Fruit fly (Drosophila melanogaster) whole organism, adult: ENCODE measurements around the gene CG8492.

ENCODE experiments used
- CG11617 ChIP-seq: fragments of 200-800 bp; sonication (Bioruptor generic); optimal IDR thresholded peaks from 2 replicates; lab custom pipeline; 2017; ENCODE audit warnings: mild to moderate bottlenecking, missing biosample characterization, missing genetic modification reagents, missing genetic modification characterization
- CG12768 ChIP-seq: fragments of 200-800 bp; sonication (Bioruptor generic); optimal IDR thresholded peaks from 2 replicates; lab custom pipeline; 2017; ENCODE audit warnings: missing biosample characterization, missing genetic modification characterization, mild to moderate bottlenecking, moderate library complexity, missing genetic modification reagents
- CG14711 ChIP-seq: fragments of 200-800 bp; sonication (Bioruptor generic); optimal IDR thresholded peaks from 2 replicates; lab custom pipeline; 2018; ENCODE audit warnings: missing biosample characterization, mild to moderate bottlenecking, missing genetic modification characterization, moderate library complexity
- CG1620 ChIP-seq: fragments of 200-800 bp; sonication (Bioruptor generic); optimal IDR thresholded peaks from 2 replicates; lab custom pipeline; 2016; ENCODE audit warnings: missing biosample characterization, missing genetic modification characterization
- CG5204 ChIP-seq: fragments of 200-800 bp; sonication (Bioruptor generic); optimal IDR thresholded peaks from 2 replicates; lab custom pipeline; 2016; ENCODE audit warnings: missing biosample characterization, missing genetic modification characterization
- Mnt ChIP-seq: fragments of 200-800 bp; sonication (Bioruptor generic); optimal IDR thresholded peaks from 2 replicates; lab custom pipeline; 2016; ENCODE audit warnings: missing biosample characterization, mild to moderate bottlenecking, missing genetic modification characterization
- bab1 ChIP-seq: fragments of 200-800 bp; sonication (Bioruptor generic); optimal IDR thresholded peaks from 3 replicates; lab custom pipeline; 2019; ENCODE audit warnings: missing biosample characterization, mild to moderate bottlenecking, missing genetic modification characterization, moderate library complexity
- kay ChIP-seq: fragments of 200-800 bp; sonication (Bioruptor generic); peaks from one replicate; lab custom pipeline; 2016; ENCODE audit warnings: missing biosample characterization, missing genetic modification characterization, borderline replicate concordance
- tj ChIP-seq: fragments of 200-800 bp; sonication (Bioruptor generic); optimal IDR thresholded peaks from 3 replicates; lab custom pipeline; 2017; ENCODE audit warnings: missing biosample characterization, mild to moderate bottlenecking, missing genetic modification characterization, moderate library complexity
- toe ChIP-seq: fragments of 200-800 bp; sonication (Bioruptor generic); optimal IDR thresholded peaks from 2 replicates; lab custom pipeline; 2016; ENCODE audit warnings: missing biosample characterization, missing genetic modification characterization

DNA sequence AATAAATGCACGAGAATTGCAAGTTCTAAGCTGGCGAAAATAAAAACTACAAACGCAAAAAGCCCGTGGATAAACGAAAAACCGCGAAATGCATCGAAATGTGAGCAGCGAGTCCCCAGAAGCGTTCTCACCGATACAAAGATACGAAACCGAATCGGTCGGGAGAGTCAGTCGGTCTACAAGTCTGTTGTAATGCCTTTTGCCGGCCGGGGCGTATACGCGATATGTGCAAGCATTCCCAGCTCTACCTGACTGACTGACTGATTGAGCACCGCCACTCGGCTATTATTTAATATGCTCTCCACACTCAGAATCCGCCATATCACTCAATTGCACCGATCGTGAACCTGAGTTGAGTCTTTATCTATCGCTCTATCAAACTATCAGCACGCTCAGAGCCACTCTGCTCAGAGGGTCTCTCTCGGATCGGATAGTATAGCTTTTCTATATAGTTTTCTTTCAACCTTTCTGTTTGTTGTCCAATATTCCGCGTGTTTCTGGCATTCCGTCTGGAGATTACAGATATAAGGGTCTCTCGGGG is 43.4 kb upstream of the CG8492 start, which contains the start of gene Clk:
- no peak for TF ChIP-seq CG1620
- no peak for TF ChIP-seq bab1 (GFP tag; lab: Kevin White, UChicago)
- peak; percentile 62 for TF ChIP-seq Mnt (GFP tag; lab: Kevin White, UChicago)
- TF ChIP-seq toe (GFP tag; lab: Kevin White, UChicago) = no peak
- no peak for TF ChIP-seq kay (GFP tag; lab: Kevin White, UChicago)
- TF ChIP-seq CG14711 (tag; lab: Kevin White, UChicago) = no peak
- TF ChIP-seq CG12768 (GFP tag; lab: Kevin White, UChicago) = peak; percentile 48
- TF ChIP-seq CG11617 (GFP tag; lab: Kevin White, UChicago) = no peak
- peak; percentile 83 for TF ChIP-seq tj (GFP tag; lab: Kevin White, UChicago)
- TF ChIP-seq CG5204 (GFP tag; lab: Kevin White, UChicago) = no peak
